Fruit fly (Drosophila melanogaster): ENCODE results near the gene RabGGTb.

The RabGGTb gene

dm6 chr2L:2872968-2873728 lies 5.8 kb upstream of the RabGGTb start (continued):
- TF ChIP-seq Antp (GFP tag; optimal IDR thresholded peaks at IDR 0.05) (peak; percentile 4), CG12391 (tag; optimal IDR thresholded peaks at IDR 0.05) (no peak), tap (tag; optimal IDR thresholded peaks at IDR 0.05) (no peak), chm (GFP tag; IDR thresholded peaks at IDR 0.05) (0 out of 2 replicates have a peak, but pooled peaks have one; percentile 29), ci (GFP tag; IDR thresholded peaks at IDR 0.05) (peak; percentile 43; the same call in 2 of the 3 replicates), Med (GFP tag) (peak; percentile 79), h (optimal IDR thresholded peaks at IDR 0.05) (no peak), dysf (GFP tag; IDR thresholded peaks at IDR 0.05) (0 out of 3 replicates have a peak, but pooled peaks have one; percentile 40), CG4820 (GFP tag; optimal IDR thresholded peaks at IDR 0.05) (peak; percentile 2), CG15696 (tag; optimal IDR thresholded peaks at IDR 0.05) (no peak), NfI (GFP tag; optimal IDR thresholded peaks at IDR 0.05) (no peak), Nf-YB (GFP tag; optimal IDR thresholded peaks at IDR 0.05) (no peak), Mad (GFP tag; optimal IDR thresholded peaks at IDR 0.05) (no peak), repo (GFP tag; optimal IDR thresholded peaks at IDR 0.05) (no peak), Rfx (GFP tag; IDR thresholded peaks at IDR 0.05) (peak; percentile 58), CG15601 (tag; optimal IDR thresholded peaks at IDR 0.05) (no peak), CG11560 (tag; IDR thresholded peaks at IDR 0.05) (no peak), amos (GFP tag; IDR thresholded peaks at IDR 0.05; ENCODE audit: partially characterized antibody) (no peak), sc (optimal IDR thresholded peaks at IDR 0.05) (no peak), sc (GFP tag; optimal IDR thresholded peaks at IDR 0.05) (no peak), gem (tag; optimal IDR thresholded peaks at IDR 0.05) (peak; percentile 40), Gsc (GFP tag; IDR thresholded peaks at IDR 0.05) (no peak), cwo (GFP tag; optimal IDR thresholded peaks at IDR 0.05) (no peak), fd102C (GFP tag; optimal IDR thresholded peaks at IDR 0.05) (no peak), CG12769 (tag; optimal IDR thresholded peaks at IDR 0.05) (no peak), CG3281 (GFP tag; optimal IDR thresholded peaks at IDR 0.05) (peak; percentile 38), CG4404 (GFP tag; IDR thresholded peaks at IDR 0.05) (no peak), Hr51 (GFP tag; optimal IDR thresholded peaks at IDR 0.05) (peak; percentile 41 to 54), CG31441 (GFP tag; IDR thresholded peaks at IDR 0.05) (no peak), chif (GFP tag; optimal IDR thresholded peaks at IDR 0.05) (peak in 1 of 2 experiments; percentile 19), CG12942 (GFP tag; optimal IDR thresholded peaks at IDR 0.05) (no peak), CG4282 (GFP tag; optimal IDR thresholded peaks at IDR 0.05) (no peak), pan (optimal IDR thresholded peaks at IDR 0.05) (no peak), pan (GFP tag; optimal IDR thresholded peaks at IDR 0.05 in 1 of 2, IDR thresholded peaks at IDR 0.05 in 1 of 2) (peak in 1 of 2 experiments; percentile 57), CG2199 (GFP tag; IDR thresholded peaks at IDR 0.05) (no peak), CG1024 (GFP tag; IDR thresholded peaks at IDR 0.05) (0 out of 2 replicates have a peak, but pooled peaks have one; percentile 23), luna (GFP tag; optimal IDR thresholded peaks at IDR 0.05) (peak; percentile 30), Xbp1 (GFP tag; optimal IDR thresholded peaks at IDR 0.05) (no peak), CG14667 (GFP tag; IDR thresholded peaks at IDR 0.05) (no peak), rib (GFP tag; IDR thresholded peaks at IDR 0.05) (no peak), usp (GFP tag; optimal IDR thresholded peaks at IDR 0.05) (no peak), Dp (GFP tag; optimal IDR thresholded peaks at IDR 0.05) (no peak), tin (GFP tag; optimal IDR thresholded peaks at IDR 0.05) (peak; percentile 39), Jarid2 (GFP tag; optimal IDR thresholded peaks at IDR 0.05) (no peak), Bteb2 (GFP tag; optimal IDR thresholded peaks at IDR 0.05) (no peak), Neu2 (GFP tag; optimal IDR thresholded peaks at IDR 0.05; ENCODE audit: borderline replicate concordance) (no peak), CG8089 (GFP tag; optimal IDR thresholded peaks at IDR 0.05) (peak; percentile 33), knrl (GFP tag; IDR thresholded peaks at IDR 0.05; ENCODE audit: partially characterized antibody) (no peak), lbe (GFP tag; optimal IDR thresholded peaks at IDR 0.05) (no peak), schlank (tag; optimal IDR thresholded peaks at IDR 0.05) (no peak)

Measured in whole organism, embryonic.